Worm (Caenorhabditis elegans): ENCODE measurements around the gene affl-1.

ce11 chrIII:486077-486597 is 46.1 kb downstream of the affl-1 start, which contains the start of gene nlp-32:
- TF ChIP-seq nhr-11 (tag; optimal IDR thresholded peaks at IDR 0.05) (no peak), ztf-11 (tag; optimal IDR thresholded peaks at IDR 0.05) (no peak), zag-1 (tag; optimal IDR thresholded peaks at IDR 0.05) (no peak), unc-62 (GFP tag; optimal IDR thresholded peaks at IDR 0.05) (no peak)

All from whole organism, L1 larva.